Worm (Caenorhabditis elegans): Measurements from ENCODE around the gene nhr-164.
A peak's percentile ranks its signal among the peaks of the same experiment; 100 is the strongest.

Gene nhr-164

ce11 chrV:15190903-15191302 is 44.7 kb downstream of the nhr-164 start, which contains the start of gene Y75B12B.11 (continued):
- peak; percentile 26 for TF ChIP-seq mec-3 (tag; optimal IDR thresholded peaks at IDR 0.05; ENCODE audit: borderline replicate concordance)
- TF ChIP-seq C08G9.2 (tag; optimal IDR thresholded peaks at IDR 0.05): peak; percentile 82
- no peak for TF ChIP-seq unc-42 (tag; optimal IDR thresholded peaks at IDR 0.05)
- TF ChIP-seq ceh-34 (tag; optimal IDR thresholded peaks at IDR 0.05): peak; percentile 88
- peak; percentile 84 for TF ChIP-seq nhr-232 (tag; optimal IDR thresholded peaks at IDR 0.05)
- TF ChIP-seq dve-1 (tag; optimal IDR thresholded peaks at IDR 0.05): peak; percentile 87
- TF ChIP-seq hlh-6 (tag; optimal IDR thresholded peaks at IDR 0.05): peak; percentile 92
- peak; percentile 89 for TF ChIP-seq T23F11.4 (GFP tag; optimal IDR thresholded peaks at IDR 0.05)
- TF ChIP-seq lin-11 (tag; optimal IDR thresholded peaks at IDR 0.05): peak; percentile 81
- peak; percentile 93 for TF ChIP-seq ceh-14 (tag; optimal IDR thresholded peaks at IDR 0.05)
- peak; percentile 62; the same call in 1 of the 2 replicates for TF ChIP-seq sox-2 (GFP tag; IDR thresholded peaks at IDR 0.05)
- TF ChIP-seq unc-3 (GFP tag; conservative IDR thresholded peaks at IDR 0.05): peak; percentile 54; the same call in 1 of the 2 replicates
- peak; percentile 71 for TF ChIP-seq unc-3 (tag; optimal IDR thresholded peaks at IDR 0.05)
- TF ChIP-seq pha-4 (tag; optimal IDR thresholded peaks at IDR 0.05): no peak
- peak; percentile 80 for TF ChIP-seq hlh-15 (tag; optimal IDR thresholded peaks at IDR 0.05)
- TF ChIP-seq sdc-2 (tag; optimal IDR thresholded peaks at IDR 0.05): peak; percentile 84
- peak; percentile 86 for TF ChIP-seq tbx-2 (tag; optimal IDR thresholded peaks at IDR 0.05)
- no peak for TF ChIP-seq pag-3 (tag; optimal IDR thresholded peaks at IDR 0.05; ENCODE audit: borderline replicate concordance)
- TF ChIP-seq hlh-30 (tag; optimal IDR thresholded peaks at IDR 0.05; ENCODE audit: insufficient read depth): peak; percentile 67
- peak; percentile 90 for TF ChIP-seq pha-2 (tag; optimal IDR thresholded peaks at IDR 0.05)
- TF ChIP-seq nfya-1 (tag; optimal IDR thresholded peaks at IDR 0.05): peak; percentile 70
- TF ChIP-seq unc-86 (tag; optimal IDR thresholded peaks at IDR 0.05): peak; percentile 79
- TF ChIP-seq hlh-13 (GFP tag; optimal IDR thresholded peaks at IDR 0.05): peak; percentile 75
- TF ChIP-seq dmd-4 (tag; optimal IDR thresholded peaks at IDR 0.05; ENCODE audit: borderline replicate concordance): peak; percentile 86
- TF ChIP-seq ztf-16 (tag; optimal IDR thresholded peaks at IDR 0.05): peak; percentile 84
- peak; percentile 80 for TF ChIP-seq gmeb-2 (tag; optimal IDR thresholded peaks at IDR 0.05)
- peak; percentile 46 for TF ChIP-seq lim-6 (tag; optimal IDR thresholded peaks at IDR 0.05)
- no peak for TF ChIP-seq ama-1 (optimal IDR thresholded peaks at IDR 0.05)
- TF ChIP-seq ttx-3 (tag; optimal IDR thresholded peaks at IDR 0.05): peak; percentile 87
- TF ChIP-seq hlh-8 (tag; optimal IDR thresholded peaks at IDR 0.05): peak; percentile 84
- peak; percentile 88 for TF ChIP-seq ceh-2 (tag; optimal IDR thresholded peaks at IDR 0.05)
- peak; percentile 78 for TF ChIP-seq ceh-18 (tag; optimal IDR thresholded peaks at IDR 0.05)
- TF ChIP-seq npax-4 (tag; optimal IDR thresholded peaks at IDR 0.05): peak; percentile 74
- peak; percentile 88 for TF ChIP-seq pat-9 (tag; optimal IDR thresholded peaks at IDR 0.05)
- TF ChIP-seq C38D4.7 (GFP tag; optimal IDR thresholded peaks at IDR 0.05): peak; percentile 86
- peak; percentile 77 for TF ChIP-seq K09A11.1 (tag; optimal IDR thresholded peaks at IDR 0.05; ENCODE audit: insufficient read depth)
- TF ChIP-seq unc-55 (GFP tag; optimal IDR thresholded peaks at IDR 0.05): peak; percentile 8
- TF ChIP-seq ceh-24 (tag; optimal IDR thresholded peaks at IDR 0.05): peak; percentile 84
- peak; percentile 82 for TF ChIP-seq elt-4 (tag; optimal IDR thresholded peaks at IDR 0.05)
- TF ChIP-seq zip-5 (tag; optimal IDR thresholded peaks at IDR 0.05): peak; percentile 50
- TF ChIP-seq F13H6.1 (tag; optimal IDR thresholded peaks at IDR 0.05): peak; percentile 81
- no peak for TF ChIP-seq pax-1 (tag; optimal IDR thresholded peaks at IDR 0.05)
- peak; percentile 74 for TF ChIP-seq ceh-48 (tag; optimal IDR thresholded peaks at IDR 0.05)

ce11 chrV:15189567-15189966 is 46.0 kb downstream of the nhr-164 start, which contains the start of gene cyn-3:
Gene cyn-3, plus strand, starts transcription at chrV:15189927.
- no peak for TF ChIP-seq rnt-1 (tag; optimal IDR thresholded peaks at IDR 0.05)
- peak; percentile 63 for TF ChIP-seq ceh-31 (tag; optimal IDR thresholded peaks at IDR 0.05)
- TF ChIP-seq fkh-10 (GFP tag; optimal IDR thresholded peaks at IDR 0.05): no peak
- TF ChIP-seq dve-1 (tag; optimal IDR thresholded peaks at IDR 0.05): peak; percentile 58
- peak; percentile 30 for TF ChIP-seq ceh-48 (tag; optimal IDR thresholded peaks at IDR 0.05)
- TF ChIP-seq unc-42 (tag; optimal IDR thresholded peaks at IDR 0.05): peak; percentile 76
- peak; percentile 12 for TF ChIP-seq pros-1 (tag; optimal IDR thresholded peaks at IDR 0.05)
- TF ChIP-seq ceh-18 (tag; optimal IDR thresholded peaks at IDR 0.05): peak; percentile 36
- peak; percentile 16 for TF ChIP-seq tbx-2 (tag; optimal IDR thresholded peaks at IDR 0.05)
- TF ChIP-seq unc-55 (GFP tag; optimal IDR thresholded peaks at IDR 0.05): peak; percentile 40
- TF ChIP-seq nfya-1 (tag; optimal IDR thresholded peaks at IDR 0.05): peak; percentile 66

All from whole organism, late embryonic.